Worm (Caenorhabditis elegans): ENCODE measurements around the gene algn-2.

Gene algn-2

DNA sequence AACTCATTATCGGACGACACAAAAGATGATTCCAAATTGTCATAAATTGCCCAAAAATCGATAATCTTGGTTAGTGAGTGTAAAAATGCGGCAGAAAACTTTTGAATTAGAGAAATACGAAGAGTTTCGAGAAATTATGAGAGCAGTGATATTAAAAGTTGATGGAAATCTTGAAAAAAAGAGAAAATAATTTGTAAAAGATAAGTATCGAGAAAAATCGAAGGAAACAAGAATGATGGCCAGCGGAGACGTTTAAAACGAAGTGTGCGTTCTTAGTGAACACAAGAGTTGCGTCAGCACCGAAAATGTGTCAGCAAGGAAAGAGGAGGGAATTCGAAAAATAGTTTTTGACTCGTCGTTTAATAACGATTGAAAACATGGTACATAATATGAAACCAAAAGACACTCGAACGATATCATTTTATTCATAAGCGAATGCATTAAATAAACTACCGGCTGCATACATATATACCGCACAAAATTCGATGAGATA is 14.8 kb downstream of the algn-2 start, which contains the start of gene ndx-6:
TSS of gene ndx-6 (minus strand) at position 51 of the 493 bp plus-strand sequence.
- TF ChIP-seq nhr-77 (tag; optimal IDR thresholded peaks at IDR 0.05) (peak; percentile 52), zip-4 (GFP tag; optimal IDR thresholded peaks at IDR 0.05) (peak; percentile 36), efl-3 (GFP tag; optimal IDR thresholded peaks at IDR 0.05) (no peak), ztf-11 (tag; optimal IDR thresholded peaks at IDR 0.05) (peak in 1 of 2 experiments; percentile 27), F16B12.6 (tag; optimal IDR thresholded peaks at IDR 0.05) (peak; percentile 67), lin-15B (tag; optimal IDR thresholded peaks at IDR 0.05) (peak; percentile 59), mab-9 (GFP tag; IDR thresholded peaks at IDR 0.05) (peak; percentile 39; the same call in 1 of the 2 replicates), nhr-11 (tag; optimal IDR thresholded peaks at IDR 0.05) (peak; percentile 64), nhr-237 (tag; optimal IDR thresholded peaks at IDR 0.05) (no peak), hpl-2 (GFP tag; optimal IDR thresholded peaks at IDR 0.05) (no peak), tlp-1 (tag; optimal IDR thresholded peaks at IDR 0.05) (no peak), nhr-19 (GFP tag; conservative IDR thresholded peaks at IDR 0.05) (peak; percentile 87), snpc-4 (tag; optimal IDR thresholded peaks at IDR 0.05) (peak; percentile 78), swsn-7 (tag; optimal IDR thresholded peaks at IDR 0.05) (peak; percentile 87), ceh-82 (tag; optimal IDR thresholded peaks at IDR 0.05) (peak; percentile 81 to 88 (median 84)), jun-1 (tag; optimal IDR thresholded peaks at IDR 0.05) (peak; percentile 80), irx-1 (tag; optimal IDR thresholded peaks at IDR 0.05) (peak; percentile 47), lin-35 (GFP tag; optimal IDR thresholded peaks at IDR 0.05) (peak; percentile 99 to 100), unc-130 (tag; optimal IDR thresholded peaks at IDR 0.05) (peak; percentile 83), nhr-20 (tag; optimal IDR thresholded peaks at IDR 0.05) (peak; percentile 91), unc-30 (tag; optimal IDR thresholded peaks at IDR 0.05) (no peak), sptf-1 (tag; optimal IDR thresholded peaks at IDR 0.05) (no peak), lsy-2 (tag; optimal IDR thresholded peaks at IDR 0.05) (peak; percentile 90 to 92), ceh-88 (GFP tag; IDR thresholded peaks at IDR 0.05) (no peak), efl-1 (optimal IDR thresholded peaks at IDR 0.05) (peak; percentile 92 to 99), efl-1 (GFP tag; optimal IDR thresholded peaks at IDR 0.05 in 1 of 2) (peak; percentile 98 to 100), fkh-8 (tag; optimal IDR thresholded peaks at IDR 0.05) (peak; percentile 80), ceh-90 (tag; optimal IDR thresholded peaks at IDR 0.05) (peak; percentile 26), elt-3 (tag; optimal IDR thresholded peaks at IDR 0.05) (peak in 2 of 6 experiments; percentile 73 to 87), blmp-1 (tag; optimal IDR thresholded peaks at IDR 0.05) (peak; percentile 81), aly-2 (tag; optimal IDR thresholded peaks at IDR 0.05) (peak; percentile 82), dsc-1 (tag; optimal IDR thresholded peaks at IDR 0.05) (peak; percentile 88), C34B4.2 (tag; optimal IDR thresholded peaks at IDR 0.05) (no peak), mef-2 (tag; optimal IDR thresholded peaks at IDR 0.05) (no peak), unc-98 (GFP tag; IDR thresholded peaks at IDR 0.05) (no peak), mep-1 (tag; optimal IDR thresholded peaks at IDR 0.05) (peak; percentile 92), elt-2 (tag; optimal IDR thresholded peaks at IDR 0.05) (peak; percentile 86), aha-1 (tag; optimal IDR thresholded peaks at IDR 0.05) (no peak), ces-1 (GFP tag; optimal IDR thresholded peaks at IDR 0.05) (no peak), nhr-28 (tag; optimal IDR thresholded peaks at IDR 0.05) (no peak), skn-1 (tag; optimal IDR thresholded peaks at IDR 0.05) (peak; percentile 82), nhr-76 (tag; optimal IDR thresholded peaks at IDR 0.05) (no peak), dpl-1 (GFP tag; optimal IDR thresholded peaks at IDR 0.05) (peak; percentile 99), pag-3 (tag; optimal IDR thresholded peaks at IDR 0.05; ENCODE audit: borderline replicate concordance, insufficient read depth) (no peak), sup-37 (GFP tag; optimal IDR thresholded peaks at IDR 0.05) (no peak), alr-1 (tag; optimal IDR thresholded peaks at IDR 0.05; ENCODE audit: borderline replicate concordance) (no peak), isw-1 (GFP tag; IDR thresholded peaks at IDR 0.05) (peak; percentile 74), lir-3 (tag; optimal IDR thresholded peaks at IDR 0.05; ENCODE audit: poor library complexity) (peak; percentile 62), mdl-1 (tag; optimal IDR thresholded peaks at IDR 0.05) (peak in 1 of 2 experiments; percentile 65), C04F5.9 (tag; optimal IDR thresholded peaks at IDR 0.05) (peak; percentile 33), hlh-4 (tag; optimal IDR thresholded peaks at IDR 0.05) (no peak), nhr-84 (tag; optimal IDR thresholded peaks at IDR 0.05) (no peak), lin-13 (GFP tag; optimal IDR thresholded peaks at IDR 0.05) (peak; percentile 77)
